Fruit fly (Drosophila melanogaster): ENCODE results near the gene CG32022.

dm6 chr3L:8681271-8681670 is 39.8 kb downstream of the CG32022 start:
- TF ChIP-seq usp (GFP tag; optimal IDR thresholded peaks at IDR 0.05) (no peak), pan (optimal IDR thresholded peaks at IDR 0.05) (no peak), psq (optimal IDR thresholded peaks at IDR 0.05) (no peak), CG8478 (optimal IDR thresholded peaks at IDR 0.05) (no peak)

Data from whole organism.